Fruit fly (Drosophila melanogaster) whole organism, prepupa: Measurements from ENCODE around the gene Z600.
A peak's percentile ranks its signal among the peaks of the same experiment; 100 is the strongest.

Experiments
- Blimp-1 ChIP-seq: fragments of 200-800 bp; sonication (Bioruptor generic); optimal IDR thresholded peaks from 3 replicates; lab custom pipeline; 2017; ENCODE audit warnings: missing biosample characterization, missing genetic modification characterization, mild to moderate bottlenecking, moderate library complexity, missing genetic modification reagents
- CG11294 ChIP-seq: fragments of 200-800 bp; sonication (Bioruptor generic); IDR thresholded peaks from 2 replicates; pipeline ENCODE4 v1.3.6; 2022; ENCODE audit warnings: missing biosample characterization, missing genetic modification characterization
- CG15336 ChIP-seq: fragments of 200-800 bp; sonication (Bioruptor generic); IDR thresholded peaks from 2 replicates; pipeline ENCODE4 v1.3.6; 2022; ENCODE audit warnings: missing biosample characterization, missing genetic modification characterization
- CG31627 ChIP-seq: fragments of 200-800 bp; sonication (Bioruptor generic); optimal IDR thresholded peaks from 3 replicates; lab custom pipeline; 2016; ENCODE audit warnings: missing biosample characterization, missing genetic modification characterization
- CG34406 ChIP-seq: fragments of 200-800 bp; sonication (Bioruptor generic); optimal IDR thresholded peaks from 3 replicates; lab custom pipeline; 2016; ENCODE audit warnings: missing biosample characterization, missing genetic modification characterization
- CG3919 ChIP-seq: fragments of 200-800 bp; sonication (Bioruptor generic); optimal IDR thresholded peaks from 3 replicates; lab custom pipeline; 2016; ENCODE audit warnings: missing biosample characterization, missing genetic modification characterization
- CG6163 ChIP-seq: fragments of 200-800 bp; sonication (Bioruptor generic); IDR thresholded peaks from 3 replicates; pipeline ENCODE4 v1.3.6; 2022; ENCODE audit warnings: missing biosample characterization, missing genetic modification characterization
- CG6276 ChIP-seq: fragments of 200-800 bp; sonication (Bioruptor generic); optimal IDR thresholded peaks from 2 replicates; lab custom pipeline; 2017; ENCODE audit warnings: missing biosample characterization, mild to moderate bottlenecking, missing genetic modification characterization
- CG7368 ChIP-seq: fragments of 200-800 bp; sonication (Bioruptor generic); optimal IDR thresholded peaks from 3 replicates; lab custom pipeline; 2016; ENCODE audit warnings: missing biosample characterization, missing genetic modification characterization
- CG8119 ChIP-seq: fragments of 200-800 bp; sonication (Bioruptor generic); IDR thresholded peaks from 3 replicates; pipeline ENCODE4 v1.3.6; 2022; ENCODE audit warnings: missing biosample characterization, missing genetic modification characterization
- Eip78C ChIP-seq: fragments of 200-800 bp; sonication (Bioruptor generic); peaks from one replicate; lab custom pipeline; 2016; ENCODE audit warnings: missing biosample characterization, missing genetic modification characterization
- Eip93F ChIP-seq: fragments of 200-800 bp; sonication (Bioruptor generic); optimal IDR thresholded peaks from 2 replicates; lab custom pipeline; 2016; ENCODE audit warnings: missing biosample characterization, mild to moderate bottlenecking, missing genetic modification characterization
- Ets21C ChIP-seq: fragments of 200-800 bp; sonication (Bioruptor generic); optimal IDR thresholded peaks from 3 replicates; lab custom pipeline; 2016; ENCODE audit warnings: missing biosample characterization, missing genetic modification characterization
- Ets96B ChIP-seq: fragments of 200-800 bp; optimal IDR thresholded peaks from 2 replicates; lab custom pipeline; 2019; ENCODE audit warnings: missing biosample characterization, mild to moderate bottlenecking, missing genetic modification characterization, moderate library complexity
- Hr38 ChIP-seq: sonication (Bioruptor generic); optimal IDR thresholded peaks from 2 replicates; lab custom pipeline; 2016; ENCODE audit warnings: missing biosample characterization, missing genetic modification characterization
- Lpt ChIP-seq: fragments of 200-800 bp; sonication (Bioruptor generic); optimal IDR thresholded peaks from 3 replicates; lab custom pipeline; 2016; ENCODE audit warnings: missing biosample characterization, missing genetic modification characterization
- OdsH ChIP-seq: fragments of 200-800 bp; sonication (Bioruptor generic); optimal IDR thresholded peaks from 3 replicates; lab custom pipeline; 2016; ENCODE audit warnings: missing biosample characterization, missing genetic modification characterization
- Sox102F ChIP-seq: fragments of 200-800 bp; sonication (Bioruptor generic); optimal IDR thresholded peaks from 2 replicates; lab custom pipeline; 2016; ENCODE audit warnings: missing biosample characterization, mild to moderate bottlenecking, missing genetic modification characterization
- achi ChIP-seq: fragments of 200-800 bp; sonication (Bioruptor generic); optimal IDR thresholded peaks from 3 replicates; lab custom pipeline; 2016; ENCODE audit warnings: missing biosample characterization, missing genetic modification characterization
- acj6 ChIP-seq: fragments of 200-800 bp; sonication (Bioruptor generic); optimal IDR thresholded peaks from 3 replicates; lab custom pipeline; 2016; ENCODE audit warnings: missing biosample characterization, missing genetic modification characterization
- eg ChIP-seq: fragments of 200-800 bp; sonication (Bioruptor generic); IDR thresholded peaks from 3 replicates; pipeline ENCODE4 v1.3.6; 2022; ENCODE audit warnings: missing biosample characterization, missing genetic modification characterization
- esn ChIP-seq: fragments of 200-800 bp; sonication (Bioruptor generic); optimal IDR thresholded peaks from 2 replicates; lab custom pipeline; 2016; ENCODE audit warnings: missing biosample characterization, mild to moderate bottlenecking, missing genetic modification characterization, moderate library complexity
- fd59A ChIP-seq: fragments of 200-800 bp; sonication (Bioruptor generic); optimal IDR thresholded peaks from 2 replicates; lab custom pipeline; 2017; ENCODE audit warnings: missing biosample characterization, mild to moderate bottlenecking, missing genetic modification characterization, missing genetic modification reagents
- fd85E ChIP-seq: fragments of 200-800 bp; sonication (Bioruptor generic); optimal IDR thresholded peaks from 3 replicates; lab custom pipeline; 2016; ENCODE audit warnings: missing biosample characterization, missing genetic modification characterization
- fkh ChIP-seq: fragments of 200-800 bp; sonication (Bioruptor generic); optimal IDR thresholded peaks from 3 replicates; lab custom pipeline; 2017; ENCODE audit warnings: missing biosample characterization, mild to moderate bottlenecking, missing genetic modification characterization, moderate library complexity
- lz ChIP-seq: fragments of 200-800 bp; sonication (Bioruptor generic); optimal IDR thresholded peaks from 3 replicates; lab custom pipeline; 2016; ENCODE audit warnings: missing biosample characterization, missing genetic modification characterization
- net ChIP-seq: fragments of 200-800 bp; sonication (Bioruptor generic); optimal IDR thresholded peaks from 3 replicates; lab custom pipeline; 2016; ENCODE audit warnings: missing biosample characterization, missing genetic modification characterization
- pdm3 ChIP-seq: fragments of 200-800 bp; sonication (Bioruptor generic); optimal IDR thresholded peaks from 3 replicates; lab custom pipeline; 2016; ENCODE audit warnings: missing biosample characterization, missing genetic modification characterization
- salr ChIP-seq, 2 experiments: fragments of 200-800 bp; sonication (Bioruptor generic); optimal IDR thresholded peaks; 3 replicates each; lab custom pipeline; 2016 to 2018; ENCODE audit warnings: missing biosample characterization in 2 of 2, missing genetic modification characterization in 2 of 2, mild to moderate bottlenecking in 1 of 2
- ss ChIP-seq, 2 experiments: fragments of 200-800 bp; sonication (Bioruptor generic); optimal IDR thresholded peaks; 2 replicates in 1 of 2; 3 replicates in 1 of 2; lab custom pipeline; 2017 to 2018; ENCODE audit warnings: mild to moderate bottlenecking in 2 of 2, missing biosample characterization in 2 of 2, missing genetic modification characterization in 2 of 2, moderate library complexity in 1 of 2
- svp ChIP-seq: fragments of 200-800 bp; sonication (Bioruptor generic); peaks from one replicate; lab custom pipeline; 2016; ENCODE audit warnings: missing biosample characterization, missing genetic modification characterization
- topi ChIP-seq: fragments of 200-800 bp; sonication (Bioruptor generic); optimal IDR thresholded peaks from 3 replicates; lab custom pipeline; 2016; ENCODE audit warnings: missing biosample characterization, missing genetic modification characterization
- vri ChIP-seq: fragments of 200-800 bp; sonication (Bioruptor generic); optimal IDR thresholded peaks from 3 replicates; lab custom pipeline; 2016; ENCODE audit warnings: missing biosample characterization, mild to moderate bottlenecking, missing genetic modification characterization

The Z600 gene

DNA sequence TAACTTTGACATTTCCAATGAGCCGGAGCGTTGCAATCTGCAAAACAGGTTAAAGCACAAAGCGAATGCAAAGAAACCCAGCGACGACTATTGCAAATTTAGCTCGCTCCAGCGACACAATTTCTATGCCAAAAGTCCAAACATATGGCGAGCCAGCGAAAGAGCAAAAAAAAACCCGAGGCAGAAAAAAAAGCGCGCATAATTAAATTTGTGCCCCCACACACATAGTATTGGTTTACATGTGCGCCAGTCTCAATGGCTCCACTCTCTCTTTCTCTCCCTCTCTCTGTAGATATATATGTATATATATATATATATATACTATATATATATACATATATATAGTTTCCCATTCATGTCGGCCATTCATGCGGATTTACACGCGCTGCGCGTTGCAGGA is 31.8 kb downstream of the Z600 start:
- TF ChIP-seq CG8119 (GFP tag; lab: Robert Waterston, UW) (peak; percentile 64; the same call in 2 of the 3 replicates), CG6163 (GFP tag; lab: Robert Waterston, UW) (no peak), Eip78C (GFP tag; lab: Kevin White, UChicago) (peak; percentile 63), eg (GFP tag; lab: Robert Waterston, UW) (peak; percentile 41; the same call in 1 of the 3 replicates), Ets96B (tag; lab: Kevin White, UChicago) (no peak), esn (GFP tag; lab: Kevin White, UChicago) (no peak), CG6276 (GFP tag; lab: Kevin White, UChicago) (peak; percentile 42)

DNA sequence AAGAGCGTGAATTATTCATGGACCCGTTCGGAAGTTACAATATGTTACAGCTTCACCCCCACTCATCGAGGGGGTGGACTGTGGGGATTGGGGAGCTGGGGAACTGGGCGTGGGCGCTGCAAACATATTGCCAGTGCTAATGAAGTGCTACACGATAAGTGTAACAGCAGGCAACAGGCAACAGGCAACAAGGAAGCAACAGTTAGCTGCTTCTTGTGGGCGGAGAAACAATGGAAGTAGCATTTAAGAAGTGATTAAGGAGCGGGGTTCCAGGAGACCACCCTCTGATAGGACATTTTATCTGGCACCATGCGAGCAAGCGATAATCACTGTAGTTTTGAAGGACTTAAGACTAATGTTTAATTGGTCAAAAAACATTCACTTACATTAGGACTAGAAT is 32.4 kb downstream of the Z600 start:
- TF ChIP-seq salr (GFP tag; optimal IDR thresholded peaks at IDR 0.05; lab: Kevin White, UChicago) = no peak
- no peak for TF ChIP-seq lz (GFP tag; lab: Kevin White, UChicago)
- no peak for TF ChIP-seq Eip93F (GFP tag; lab: Kevin White, UChicago)
- no peak for TF ChIP-seq Ets96B (tag; lab: Kevin White, UChicago)
- no peak for TF ChIP-seq CG3919 (GFP tag; lab: Kevin White, UChicago)
- TF ChIP-seq pdm3 = no peak
- TF ChIP-seq Lpt = no peak
- no peak for TF ChIP-seq achi
- no peak for TF ChIP-seq CG11294 (GFP tag; lab: Robert Waterston, UW)
- TF ChIP-seq Eip78C (GFP tag; lab: Kevin White, UChicago) = no peak
- TF ChIP-seq topi (GFP tag; lab: Kevin White, UChicago) = no peak
- TF ChIP-seq svp (GFP tag; lab: Kevin White, UChicago) = no peak
- TF ChIP-seq, all 60 proteins: peak for 0

DNA sequence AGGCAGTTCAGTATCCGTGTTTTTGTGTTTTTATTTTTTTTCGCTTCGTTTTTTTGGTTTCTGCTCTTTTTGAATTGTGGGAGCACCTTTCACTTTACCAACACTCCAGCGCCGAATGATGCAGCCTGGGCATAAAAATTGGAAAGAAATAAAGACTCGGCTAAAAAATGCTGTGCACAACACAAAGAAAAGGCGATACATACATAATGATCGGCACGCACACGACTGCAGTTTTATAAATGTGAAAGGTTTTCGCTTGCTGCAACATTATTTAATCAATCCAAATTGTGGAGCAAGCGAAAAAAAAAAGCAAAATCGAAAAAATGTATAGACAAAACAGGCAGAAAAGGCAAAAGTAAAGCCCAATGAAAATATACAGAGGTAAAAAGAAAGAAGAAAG is 34.2 kb downstream of the Z600 start:
- TF ChIP-seq ss (GFP tag; optimal IDR thresholded peaks at IDR 0.05; lab: Kevin White, UChicago) (no peak), CG31627 (GFP tag; lab: Kevin White, UChicago) (no peak), CG6163 (GFP tag; lab: Robert Waterston, UW) (no peak), Eip93F (GFP tag; lab: Kevin White, UChicago) (no peak), Blimp-1 (GFP tag; lab: Kevin White, UChicago) (peak; percentile 55)

DNA sequence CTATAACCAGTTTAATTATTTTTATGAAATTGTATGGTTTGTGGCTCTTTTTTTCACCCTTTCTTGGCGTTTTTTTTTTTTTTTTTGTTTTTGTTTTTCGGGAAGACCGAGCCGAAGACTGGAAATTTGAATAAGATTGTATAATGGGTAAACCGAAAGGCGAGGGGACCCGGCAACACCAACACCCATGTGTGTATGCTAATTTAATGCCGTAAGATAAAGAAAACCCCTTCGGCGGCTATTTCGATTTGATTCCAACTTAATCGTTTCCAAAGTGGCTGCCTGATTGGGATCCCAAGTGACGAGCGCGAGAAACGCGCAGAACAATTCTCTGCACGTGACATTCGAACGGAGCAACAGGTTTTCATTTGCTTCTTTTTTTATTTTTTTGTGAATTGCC is 34.6 kb downstream of the Z600 start:
- TF ChIP-seq Sox102F (GFP tag; lab: Kevin White, UChicago) (no peak), vri (GFP tag; lab: Kevin White, UChicago) (peak; percentile 24), fd85E (GFP tag; lab: Kevin White, UChicago) (no peak), pdm3 (no peak), OdsH (GFP tag; lab: Kevin White, UChicago) (no peak), Ets21C (no peak), CG7368 (GFP tag; lab: Kevin White, UChicago) (no peak), acj6 (GFP tag; lab: Kevin White, UChicago) (no peak), achi (no peak), CG15336 (GFP tag; lab: Robert Waterston, UW) (peak; percentile 27; the same call in 1 of the 2 replicates), topi (GFP tag; lab: Kevin White, UChicago) (no peak), CG8119 (GFP tag; lab: Robert Waterston, UW) (0 out of 3 replicates have a peak, but pooled peaks have one; percentile 40), CG34406 (GFP tag; lab: Kevin White, UChicago) (no peak), fd59A (GFP tag; lab: Kevin White, UChicago) (no peak), CG31627 (GFP tag; lab: Kevin White, UChicago) (no peak), Blimp-1 (GFP tag; lab: Kevin White, UChicago) (no peak), net (GFP tag; lab: Kevin White, UChicago) (no peak), Eip78C (GFP tag; lab: Kevin White, UChicago) (peak; percentile 53), Hr38 (GFP tag; lab: Kevin White, UChicago) (no peak), fkh (GFP tag; lab: Kevin White, UChicago) (no peak), Eip93F (GFP tag; lab: Kevin White, UChicago) (no peak)
